Fruit fly (Drosophila melanogaster) whole organism, embryonic: Measurements from ENCODE around the gene mRRF2.
A peak's percentile ranks its signal among the peaks of the same experiment; 100 is the strongest.

ENCODE experiments used
- Asciz ChIP-seq: fragments of 200-800 bp; sonication (Bioruptor generic); optimal IDR thresholded peaks from 2 replicates; lab custom pipeline; 2017; ENCODE audit warnings: missing biosample characterization, mild to moderate bottlenecking, missing genetic modification characterization, missing genetic modification reagents
- Awh ChIP-seq: fragments of 200-800 bp; sonication (Bioruptor generic); IDR thresholded peaks from 2 replicates; pipeline ENCODE4, ENCODE4 v1.3.6; 2022; ENCODE audit warnings: missing biosample characterization, missing genetic modification characterization
- Bteb2 ChIP-seq: fragments of 200-800 bp; sonication (Bioruptor generic); optimal IDR thresholded peaks from 2 replicates; lab custom pipeline; 2016; ENCODE audit warnings: missing biosample characterization, missing genetic modification characterization
- CG10321 ChIP-seq: fragments of 200-800 bp; sonication (Bioruptor generic); IDR thresholded peaks from 2 replicates; pipeline ENCODE4 v1.3.6; 2022; ENCODE audit warnings: missing biosample characterization, missing genetic modification characterization
- CG12219 ChIP-seq: fragments of 200-800 bp; sonication (Bioruptor generic); optimal IDR thresholded peaks from 3 replicates; lab custom pipeline; 2018; ENCODE audit warnings: missing biosample characterization, mild to moderate bottlenecking, missing genetic modification characterization
- CG13123 ChIP-seq: fragments of 200-800 bp; sonication (Bioruptor generic); optimal IDR thresholded peaks from 2 replicates; lab custom pipeline; 2016; ENCODE audit warnings: missing biosample characterization, missing genetic modification characterization
- CG17568 ChIP-seq: fragments of 200-800 bp; sonication (Bioruptor generic); optimal IDR thresholded peaks from 2 replicates; lab custom pipeline; 2018; ENCODE audit warnings: missing biosample characterization, mild to moderate bottlenecking, missing genetic modification characterization, moderate library complexity
- CG17829 ChIP-seq: fragments of 200-800 bp; optimal IDR thresholded peaks from 2 replicates; lab custom pipeline; 2019; ENCODE audit warnings: missing biosample characterization, mild to moderate bottlenecking, missing genetic modification characterization, moderate library complexity
- CG1832 ChIP-seq: fragments of 200-800 bp; sonication (Bioruptor generic); optimal IDR thresholded peaks from 2 replicates; lab custom pipeline; 2017; ENCODE audit warnings: missing biosample characterization, mild to moderate bottlenecking, missing genetic modification characterization, inconsistent platforms
- CG18619 ChIP-seq: fragments of 200-800 bp; sonication (Bioruptor generic); optimal IDR thresholded peaks from 3 replicates; lab custom pipeline; 2017; ENCODE audit warnings: missing biosample characterization, mild to moderate bottlenecking, missing genetic modification characterization
- CG2116 ChIP-seq: fragments of 200-800 bp; sonication (Bioruptor generic); optimal IDR thresholded peaks from 3 replicates; lab custom pipeline; 2018; ENCODE audit warnings: missing biosample characterization, mild to moderate bottlenecking, missing genetic modification characterization
- CG30403 ChIP-seq: fragments of 200-800 bp; sonication (Bioruptor generic); optimal IDR thresholded peaks from 3 replicates; lab custom pipeline; 2016; ENCODE audit warnings: missing biosample characterization, missing genetic modification characterization
- CG30431 ChIP-seq: fragments of 200-800 bp; sonication (Bioruptor generic); optimal IDR thresholded peaks from 2 replicates; lab custom pipeline; 2017; ENCODE audit warnings: missing biosample characterization, missing genetic modification characterization
- CG31224 ChIP-seq: fragments of 200-800 bp; sonication (Bioruptor generic); IDR thresholded peaks from 2 replicates; pipeline ENCODE4 v1.3.6; 2022; ENCODE audit warnings: missing biosample characterization, missing genetic modification characterization
- CG3407 ChIP-seq: fragments of 200-800 bp; sonication (Bioruptor generic); optimal IDR thresholded peaks from 2 replicates; lab custom pipeline; 2018; ENCODE audit warnings: missing biosample characterization, mild to moderate bottlenecking, missing genetic modification characterization
- CG4282 ChIP-seq: fragments of 200-800 bp; sonication (Bioruptor generic); optimal IDR thresholded peaks from 2 replicates; lab custom pipeline; 2016; ENCODE audit warnings: missing biosample characterization, missing genetic modification characterization
- CG4854 ChIP-seq: fragments of 200-800 bp; sonication (Bioruptor generic); optimal IDR thresholded peaks from 2 replicates; lab custom pipeline; 2016; ENCODE audit warnings: missing biosample characterization, missing genetic modification characterization, inconsistent platforms
- CG6654 ChIP-seq: fragments of 200-800 bp; sonication (Bioruptor generic); optimal IDR thresholded peaks from 2 replicates; lab custom pipeline; 2017; ENCODE audit warnings: missing biosample characterization, mild to moderate bottlenecking, missing genetic modification characterization
- CG6791 ChIP-seq: fragments of 200-800 bp; sonication (Bioruptor generic); IDR thresholded peaks from 3 replicates; pipeline ENCODE4 v1.3.6; 2022; ENCODE audit warnings: missing biosample characterization, missing genetic modification characterization; ENCODE audit not compliant: partially characterized antibody
- CG7357 ChIP-seq: fragments of 200-800 bp; sonication (Bioruptor generic); IDR thresholded peaks from 3 replicates; pipeline ENCODE4 v1.3.6; 2022; ENCODE audit warnings: missing biosample characterization, missing genetic modification characterization
- CG7928 ChIP-seq: fragments of 200-800 bp; sonication (Bioruptor generic); optimal IDR thresholded peaks from 2 replicates; lab custom pipeline; 2017; ENCODE audit warnings: missing biosample characterization, mild to moderate bottlenecking, missing genetic modification characterization
- CG8089 ChIP-seq: fragments of 200-800 bp; sonication (Bioruptor generic); optimal IDR thresholded peaks from 3 replicates; lab custom pipeline; 2016; ENCODE audit warnings: missing biosample characterization, missing genetic modification characterization
- CG8478 ChIP-seq: fragments of >200 bp; optimal IDR thresholded peaks from 2 replicates; lab custom pipeline; 2018
- D19A ChIP-seq: fragments of 200-800 bp; optimal IDR thresholded peaks from 3 replicates; lab custom pipeline; 2019; ENCODE audit warnings: missing biosample characterization, mild to moderate bottlenecking, missing genetic modification characterization, moderate library complexity
- Deaf1 ChIP-seq: fragments of 200-800 bp; optimal IDR thresholded peaks from 3 replicates; lab custom pipeline; 2019; ENCODE audit warnings: missing biosample characterization, mild to moderate bottlenecking, missing genetic modification characterization, moderate library complexity
- Dll ChIP-seq: fragments of 200-800 bp; sonication (Bioruptor generic); IDR thresholded peaks from 4 replicates; pipeline ENCODE4 v1.3.6; 2022; ENCODE audit warnings: missing biosample characterization, missing genetic modification characterization; ENCODE audit not compliant: partially characterized antibody
- Eip74EF ChIP-seq, 2 experiments: fragments of 200-800 bp in 1 of 2; fragments of >200 bp in 1 of 2; sonication (Bioruptor generic) in 1 of 2; optimal IDR thresholded peaks; 2 replicates each; lab custom pipeline; 2017 to 2019; ENCODE audit warnings: missing biosample characterization in 2 of 2, missing genetic modification characterization in 2 of 2, mild to moderate bottlenecking in 1 of 2, moderate library complexity in 1 of 2
- Elba2 ChIP-seq: fragments of 200-800 bp; sonication (Bioruptor generic); optimal IDR thresholded peaks from 3 replicates; lab custom pipeline; 2016; ENCODE audit warnings: missing biosample characterization, missing genetic modification characterization
- HLH3B ChIP-seq: fragments of 200-800 bp; sonication (Bioruptor generic); IDR thresholded peaks from 2 replicates; pipeline ENCODE4 v1.3.6; 2022; ENCODE audit warnings: missing biosample characterization, missing genetic modification characterization
- Hr3 ChIP-seq: fragments of 200-800 bp; sonication (Bioruptor generic); optimal IDR thresholded peaks from 3 replicates; lab custom pipeline; 2016; ENCODE audit warnings: missing biosample characterization, missing genetic modification characterization
- Jarid2 ChIP-seq: fragments of 200-800 bp; sonication (Bioruptor generic); optimal IDR thresholded peaks from 3 replicates; lab custom pipeline; 2017; ENCODE audit warnings: mild to moderate bottlenecking, missing biosample characterization, missing genetic modification reagents, missing genetic modification characterization
- Mes4 ChIP-seq: fragments of 200-800 bp; sonication (Bioruptor generic); optimal IDR thresholded peaks from 2 replicates; lab custom pipeline; 2016; ENCODE audit warnings: missing biosample characterization, missing genetic modification characterization
- Neu2 ChIP-seq: fragments of 200-800 bp; sonication (Bioruptor generic); optimal IDR thresholded peaks from 3 replicates; lab custom pipeline; 2016; ENCODE audit warnings: missing biosample characterization, missing genetic modification characterization, borderline replicate concordance
- PHDP ChIP-seq: fragments of 200-800 bp; sonication (Bioruptor generic); optimal IDR thresholded peaks from 3 replicates; lab custom pipeline; 2018; ENCODE audit warnings: missing biosample characterization, mild to moderate bottlenecking, missing genetic modification characterization, moderate library complexity
- Rx ChIP-seq: fragments of 200-800 bp; sonication (Bioruptor generic); IDR thresholded peaks from 2 replicates; pipeline ENCODE4 v1.3.6; 2022; ENCODE audit warnings: missing biosample characterization, missing genetic modification characterization
- ac ChIP-seq: fragments of 200-800 bp; sonication (Bioruptor generic); optimal IDR thresholded peaks from 3 replicates; lab custom pipeline; 2017; ENCODE audit warnings: missing biosample characterization, mild to moderate bottlenecking, missing genetic modification characterization
- cas ChIP-seq: fragments of 200-800 bp; sonication (Bioruptor generic); IDR thresholded peaks from 2 replicates; pipeline ENCODE4 v1.3.6; 2022; ENCODE audit warnings: missing biosample characterization, missing genetic modification characterization
- dysf ChIP-seq: fragments of 200-800 bp; sonication (Bioruptor generic); IDR thresholded peaks from 3 replicates; pipeline ENCODE4 v1.3.6; 2022; ENCODE audit warnings: missing biosample characterization, missing genetic modification characterization
- gsb-n ChIP-seq: fragments of 200-800 bp; sonication (Bioruptor generic); optimal IDR thresholded peaks from 3 replicates; lab custom pipeline; 2018; ENCODE audit warnings: missing biosample characterization, mild to moderate bottlenecking, missing genetic modification characterization
- p53 ChIP-seq: fragments of 200-800 bp; sonication (Bioruptor generic); optimal IDR thresholded peaks from 2 replicates; lab custom pipeline; 2016; ENCODE audit warnings: missing biosample characterization, missing genetic modification characterization
- pb ChIP-seq: fragments of 200-800 bp; sonication (Bioruptor generic); optimal IDR thresholded peaks from 3 replicates; lab custom pipeline; 2016; ENCODE audit warnings: missing biosample characterization, missing genetic modification characterization
- pho ChIP-seq: fragments of 200-800 bp; sonication (Bioruptor generic); optimal IDR thresholded peaks from 2 replicates; lab custom pipeline; 2016; ENCODE audit warnings: missing biosample characterization, missing genetic modification characterization
- prd ChIP-seq, 3 experiments: fragments of >200 bp in 2 of 3; fragments of 200-800 bp in 1 of 3; sonication (Bioruptor generic) in 1 of 3; optimal IDR thresholded peaks in 2 of 3; IDR thresholded peaks in 1 of 3; 2 replicates in 2 of 3; 3 replicates in 1 of 3; pipeline versions ENCODE4 v1.3.6 to Lab custom; 2017 to 2022; ENCODE audit warnings: missing biosample characterization in 1 of 3, missing genetic modification characterization in 1 of 3
- psq ChIP-seq: fragments of 200-800 bp; sonication (Bioruptor generic); optimal IDR thresholded peaks from 2 replicates; lab custom pipeline; 2017; ENCODE audit warnings: missing biosample characterization, missing genetic modification characterization
- run ChIP-seq: fragments of 200-800 bp; sonication (Bioruptor generic); optimal IDR thresholded peaks from 3 replicates; lab custom pipeline; 2018; ENCODE audit warnings: missing biosample characterization, mild to moderate bottlenecking, missing genetic modification characterization
- sna ChIP-seq: fragments of 200-800 bp; sonication (Bioruptor generic); IDR thresholded peaks from 2 replicates; pipeline ENCODE4 v1.3.6; 2022; ENCODE audit warnings: missing biosample characterization, missing genetic modification characterization; ENCODE audit not compliant: partially characterized antibody
- tin ChIP-seq: fragments of 200-800 bp; sonication (Bioruptor generic); optimal IDR thresholded peaks from 3 replicates; lab custom pipeline; 2016; ENCODE audit warnings: missing biosample characterization, missing genetic modification characterization
- unc-4 ChIP-seq: fragments of 200-800 bp; sonication (Bioruptor generic); IDR thresholded peaks from 2 replicates; pipeline ENCODE4 v1.3.6; 2022; ENCODE audit warnings: missing biosample characterization, missing genetic modification characterization; ENCODE audit not compliant: partially characterized antibody
- unpg ChIP-seq: fragments of 200-800 bp; sonication (Bioruptor generic); optimal IDR thresholded peaks from 3 replicates; lab custom pipeline; 2018; ENCODE audit warnings: missing biosample characterization, mild to moderate bottlenecking, missing genetic modification characterization, moderate library complexity
- zfh1 ChIP-seq: fragments of 200-800 bp; sonication (Bioruptor generic); IDR thresholded peaks from 3 replicates; pipeline ENCODE4 v1.3.6; 2022; ENCODE audit warnings: missing biosample characterization, missing genetic modification characterization

mRRF2 gene

dm6 chr3R:22587419-22587963, 26.0 kb upstream of the mRRF2 start, which contains the start of gene Efa6 (continued):
- TF ChIP-seq CG7928 (peak; percentile 23), CG7357 (GFP tag; lab: Robert Waterston, UW) (no peak), CG4854 (peak; percentile 32), Jarid2 (GFP tag; lab: Kevin White, UChicago) (peak; percentile 93), Mes4 (GFP tag; lab: Kevin White, UChicago) (no peak), run (tag; lab: Kevin White, UChicago) (peak; percentile 13), CG2116 (peak; percentile 89), CG8478 (no peak), ac (GFP tag; lab: Kevin White, UChicago) (no peak), Dll (peak; percentile 99), CG31224 (GFP tag; lab: Robert Waterston, UW) (no peak), CG30431 (GFP tag; lab: Kevin White, UChicago) (no peak), CG10321 (GFP tag; lab: Robert Waterston, UW) (no peak), p53 (GFP tag; lab: Kevin White, UChicago) (no peak), PHDP (peak; percentile 55), CG13123 (GFP tag; lab: Kevin White, UChicago) (peak; percentile 34), CG8089 (GFP tag; lab: Kevin White, UChicago) (no peak), Elba2 (GFP tag; lab: Kevin White, UChicago) (peak; percentile 17), CG17568 (no peak), CG30403 (GFP tag; lab: Kevin White, UChicago) (peak; percentile 64), unc-4 (GFP tag; lab: Robert Waterston, UW) (peak; percentile 97), CG4282 (GFP tag; lab: Kevin White, UChicago) (no peak), HLH3B (GFP tag; lab: Robert Waterston, UW) (no peak), tin (GFP tag; lab: Kevin White, UChicago) (peak; percentile 54), CG3407 (no peak), prd (optimal IDR thresholded peaks at IDR 0.05; lab: Kevin White, UChicago) (no peak), prd (GFP tag; IDR thresholded peaks at IDR 0.05; lab: Robert Waterston, UW) (peak; percentile 46; the same call in 2 of the 3 replicates), CG18619 (peak; percentile 24), unpg (GFP tag; lab: Kevin White, UChicago) (peak; percentile 48), Neu2 (GFP tag; lab: Kevin White, UChicago) (no peak), Deaf1 (peak; percentile 37), CG17829 (tag; lab: Kevin White, UChicago) (peak; percentile 67), cas (GFP tag; lab: Robert Waterston, UW) (peak; percentile 29; the same call in 1 of the 2 replicates), CG6654 (GFP tag; lab: Kevin White, UChicago) (no peak), sna (GFP tag; lab: Robert Waterston, UW) (peak; percentile 98), D19A (tag; lab: Kevin White, UChicago) (peak; percentile 16), CG6791 (GFP tag; lab: Robert Waterston, UW) (peak; percentile 87), CG12219 (no peak), psq (peak; percentile 18), zfh1 (GFP tag; lab: Robert Waterston, UW) (no peak), pb (GFP tag; lab: Kevin White, UChicago) (peak; percentile 4), CG1832 (GFP tag; lab: Kevin White, UChicago) (no peak), Bteb2 (GFP tag; lab: Kevin White, UChicago) (peak; percentile 30), Eip74EF (GFP tag; optimal IDR thresholded peaks at IDR 0.05; lab: Kevin White, UChicago) (peak in 1 of 2 experiments; percentile 0), dysf (GFP tag; lab: Robert Waterston, UW) (no peak), gsb-n (tag; lab: Kevin White, UChicago) (peak; percentile 51), Asciz (GFP tag; lab: Kevin White, UChicago) (no peak), pho (GFP tag; lab: Kevin White, UChicago) (no peak), Rx (GFP tag; lab: Robert Waterston, UW) (no peak), Hr3 (GFP tag; lab: Kevin White, UChicago) (peak; percentile 43), Awh (GFP tag; lab: Robert Waterston, UW) (no peak)
